Worm (Caenorhabditis elegans): Measurements from ENCODE around the gene T13C2.2.
A peak's percentile ranks its signal among the peaks of the same experiment; 100 is the strongest.

The T13C2.2 gene

ce11 chrII:6816324-6816723, 24.3 kb downstream of the T13C2.2 start:
- TF ChIP-seq unc-62 (GFP tag; optimal IDR thresholded peaks at IDR 0.05 in 1 of 2) (peak in 1 of 2 experiments; percentile 97), unc-62 (tag; optimal IDR thresholded peaks at IDR 0.05) (no peak), ZK337.2 (GFP tag; IDR thresholded peaks at IDR 0.05) (no peak)

- TF ChIP-seq mdt-29 (GFP tag; IDR thresholded peaks at IDR 0.05) (no peak), aha-1 (tag) (peak; percentile 65), vab-7 (GFP tag; IDR thresholded peaks at IDR 0.05) (peak; percentile 38; the same call in 1 of the 2 replicates), ctbp-1 (GFP tag; IDR thresholded peaks at IDR 0.05) (0 out of 2 replicates have a peak, but pooled peaks have one; percentile 23), D1046.2 (GFP tag; IDR thresholded peaks at IDR 0.05) (no peak), unc-62 (GFP tag; optimal IDR thresholded peaks at IDR 0.05 in 1 of 2) (peak in 1 of 2 experiments; percentile 95), unc-62 (tag; optimal IDR thresholded peaks at IDR 0.05) (no peak), nhr-28 (tag; optimal IDR thresholded peaks at IDR 0.05) (peak; percentile 30), nhr-6 (tag; optimal IDR thresholded peaks at IDR 0.05) (no peak), hif-1 (tag; optimal IDR thresholded peaks at IDR 0.05) (no peak), lsy-2 (tag; optimal IDR thresholded peaks at IDR 0.05) (peak in 1 of 2 experiments; percentile 27)
Observed at ce11 chrII:6820278-6820971, 28.4 kb downstream of the T13C2.2 start.

- TF ChIP-seq mep-1 (tag; optimal IDR thresholded peaks at IDR 0.05) (peak; percentile 20), nhr-25 (tag; optimal IDR thresholded peaks at IDR 0.05; ENCODE audit: borderline replicate concordance, insufficient read depth) (peak; percentile 67), mdl-1 (tag; optimal IDR thresholded peaks at IDR 0.05) (peak in 1 of 2 experiments; percentile 12), T26A8.4 (GFP tag; IDR thresholded peaks at IDR 0.05) (no peak), hlh-30 (tag; optimal IDR thresholded peaks at IDR 0.05; ENCODE audit: insufficient read depth) (peak; percentile 42), lsy-2 (tag; optimal IDR thresholded peaks at IDR 0.05) (peak in 1 of 2 experiments; percentile 62), fos-1 (tag; optimal IDR thresholded peaks at IDR 0.05) (no peak), hlh-11 (tag; optimal IDR thresholded peaks at IDR 0.05) (peak; percentile 14), nhr-28 (tag; optimal IDR thresholded peaks at IDR 0.05) (peak; percentile 37)
Observed at ce11 chrII:6821118-6821517, 29.1 kb downstream of the T13C2.2 start.

ce11 chrII:6821832-6822231, 29.8 kb downstream of the T13C2.2 start:
- TF ChIP-seq zip-11 (GFP tag; IDR thresholded peaks at IDR 0.05) (no peak), php-3 (GFP tag; IDR thresholded peaks at IDR 0.05) (0 out of 2 replicates have a peak, but pooled peaks have one; percentile 21), hlh-11 (tag; optimal IDR thresholded peaks at IDR 0.05) (peak; percentile 15), mep-1 (tag; optimal IDR thresholded peaks at IDR 0.05) (no peak), dmd-6 (GFP tag; IDR thresholded peaks at IDR 0.05) (peak; percentile 66), nhr-77 (tag; optimal IDR thresholded peaks at IDR 0.05) (peak; percentile 74), dmd-8 (GFP tag; IDR thresholded peaks at IDR 0.05) (no peak), ctbp-1 (GFP tag; IDR thresholded peaks at IDR 0.05) (no peak), attf-4 (tag; optimal IDR thresholded peaks at IDR 0.05) (no peak), dve-1 (tag; optimal IDR thresholded peaks at IDR 0.05; ENCODE audit: insufficient read depth) (peak; percentile 32), nhr-28 (tag; optimal IDR thresholded peaks at IDR 0.05) (peak; percentile 79), fkh-10 (GFP tag; optimal IDR thresholded peaks at IDR 0.05) (peak; percentile 35), ces-1 (GFP tag; optimal IDR thresholded peaks at IDR 0.05) (peak; percentile 65), daf-16 (GFP tag; optimal IDR thresholded peaks at IDR 0.05) (no peak), daf-16 (tag; optimal IDR thresholded peaks at IDR 0.05) (peak; percentile 61), pqm-1 (tag; optimal IDR thresholded peaks at IDR 0.05) (peak; percentile 82), jun-1 (tag; optimal IDR thresholded peaks at IDR 0.05) (no peak), daf-19 (GFP tag; conservative IDR thresholded peaks at IDR 0.05) (no peak), unc-62 (GFP tag; optimal IDR thresholded peaks at IDR 0.05 in 1 of 2) (peak in 1 of 2 experiments; percentile 28), unc-62 (tag; optimal IDR thresholded peaks at IDR 0.05) (no peak), mdl-1 (tag; optimal IDR thresholded peaks at IDR 0.05) (no peak), daf-8 (GFP tag; IDR thresholded peaks at IDR 0.05) (no peak), lsy-2 (tag; optimal IDR thresholded peaks at IDR 0.05) (peak in 1 of 2 experiments; percentile 40), tra-1 (GFP tag; IDR thresholded peaks at IDR 0.05) (peak; percentile 86)
